Fruit fly (Drosophila melanogaster) whole organism, embryonic: ENCODE measurements around the gene CBP.

Experiments used
- Antp ChIP-seq: fragments of 200-800 bp; sonication (Bioruptor generic); optimal IDR thresholded peaks from 3 replicates; lab custom pipeline; 2016; ENCODE audit warnings: missing biosample characterization, missing genetic modification characterization
- Atf3 ChIP-seq: fragments of 200-800 bp; sonication (Bioruptor generic); optimal IDR thresholded peaks from 3 replicates; lab custom pipeline; 2016; ENCODE audit warnings: missing biosample characterization, missing genetic modification characterization
- Awh ChIP-seq: fragments of 200-800 bp; sonication (Bioruptor generic); IDR thresholded peaks from 2 replicates; pipeline ENCODE4, ENCODE4 v1.3.6; 2022; ENCODE audit warnings: missing biosample characterization, missing genetic modification characterization
- Bdp1 ChIP-seq: fragments of 200-800 bp; sonication (Bioruptor generic); optimal IDR thresholded peaks from 3 replicates; lab custom pipeline; 2016; ENCODE audit warnings: missing biosample characterization, missing genetic modification characterization
- CG11085 ChIP-seq: fragments of 200-800 bp; sonication (Bioruptor generic); IDR thresholded peaks from 2 replicates; pipeline ENCODE4 v1.3.6; 2022; ENCODE audit warnings: missing biosample characterization, missing genetic modification characterization
- CG11695 ChIP-seq: fragments of 200-800 bp; sonication (Bioruptor generic); IDR thresholded peaks from 3 replicates; pipeline ENCODE4 v1.3.6; 2022; ENCODE audit warnings: missing biosample characterization, missing genetic modification characterization
- CG11696 ChIP-seq: fragments of 200-800 bp; sonication (Bioruptor generic); IDR thresholded peaks from 2 replicates; pipeline ENCODE4 v1.3.6; 2022; ENCODE audit warnings: missing biosample characterization, missing genetic modification characterization
- CG12769 ChIP-seq: fragments of 200-800 bp; sonication (Bioruptor generic); optimal IDR thresholded peaks from 2 replicates; lab custom pipeline; 2019; ENCODE audit warnings: missing biosample characterization, mild to moderate bottlenecking, missing genetic modification characterization, moderate library complexity
- CG13424 ChIP-seq: fragments of 200-800 bp; sonication (Bioruptor generic); optimal IDR thresholded peaks from 2 replicates; lab custom pipeline; 2019; ENCODE audit warnings: missing biosample characterization, mild to moderate bottlenecking, missing genetic modification characterization, moderate library complexity
- CG18476 ChIP-seq: fragments of 200-800 bp; sonication (Bioruptor generic); optimal IDR thresholded peaks from 2 replicates; lab custom pipeline; 2016; ENCODE audit warnings: missing biosample characterization, mild to moderate bottlenecking, missing genetic modification characterization
- CG2120 ChIP-seq: fragments of 200-800 bp; sonication (Bioruptor generic); optimal IDR thresholded peaks from 3 replicates; lab custom pipeline; 2016; ENCODE audit warnings: missing biosample characterization, missing genetic modification characterization
- CG2712 ChIP-seq: fragments of 200-800 bp; optimal IDR thresholded peaks from 3 replicates; lab custom pipeline; 2019; ENCODE audit warnings: missing biosample characterization, mild to moderate bottlenecking, missing genetic modification characterization, moderate library complexity
- CG30403 ChIP-seq: fragments of 200-800 bp; sonication (Bioruptor generic); optimal IDR thresholded peaks from 3 replicates; lab custom pipeline; 2016; ENCODE audit warnings: missing biosample characterization, missing genetic modification characterization
- CG31365 ChIP-seq: fragments of 200-800 bp; sonication (Bioruptor generic); optimal IDR thresholded peaks from 2 replicates; lab custom pipeline; 2018; ENCODE audit warnings: missing biosample characterization, mild to moderate bottlenecking, missing genetic modification characterization
- CG5245 ChIP-seq: fragments of 200-800 bp; sonication (Bioruptor generic); optimal IDR thresholded peaks from 3 replicates; lab custom pipeline; 2016; ENCODE audit warnings: missing biosample characterization, missing genetic modification characterization
- CG6175 ChIP-seq: fragments of 200-800 bp; sonication (Bioruptor generic); IDR thresholded peaks from 3 replicates; pipeline ENCODE4 v1.3.6; 2022; ENCODE audit warnings: missing biosample characterization, missing genetic modification characterization
- CG6654 ChIP-seq: fragments of 200-800 bp; sonication (Bioruptor generic); optimal IDR thresholded peaks from 2 replicates; lab custom pipeline; 2017; ENCODE audit warnings: missing biosample characterization, mild to moderate bottlenecking, missing genetic modification characterization
- CG8478 ChIP-seq: fragments of >200 bp; optimal IDR thresholded peaks from 2 replicates; lab custom pipeline; 2018
- Dip3 ChIP-seq: fragments of 200-800 bp; sonication (Bioruptor generic); optimal IDR thresholded peaks from 3 replicates; lab custom pipeline; 2016; ENCODE audit warnings: missing biosample characterization, missing genetic modification characterization
- E2f1 ChIP-seq: fragments of 200-800 bp; sonication (Bioruptor generic); IDR thresholded peaks from 2 replicates; pipeline ENCODE4 v1.3.6; 2022; ENCODE audit warnings: missing biosample characterization, missing genetic modification characterization
- Fer1 ChIP-seq: fragments of 200-800 bp; sonication (Bioruptor generic); optimal IDR thresholded peaks from 2 replicates; lab custom pipeline; 2017; ENCODE audit warnings: missing biosample characterization, mild to moderate bottlenecking, missing genetic modification characterization
- Gsc ChIP-seq: fragments of 200-800 bp; sonication (Bioruptor generic); IDR thresholded peaks from 2 replicates; pipeline ENCODE4 v1.3.6; 2022; ENCODE audit warnings: missing biosample characterization, missing genetic modification characterization
- Gug ChIP-seq: fragments of 200-800 bp; sonication (Bioruptor generic); IDR thresholded peaks from 4 replicates; pipeline ENCODE4 v1.3.6; 2022; ENCODE audit warnings: missing biosample characterization, missing genetic modification characterization
- H15 ChIP-seq: fragments of 200-800 bp; sonication (Bioruptor generic); IDR thresholded peaks from 3 replicates; pipeline ENCODE4 v1.3.6; 2022; ENCODE audit warnings: missing biosample characterization, missing genetic modification characterization
- Hey ChIP-seq: fragments of 200-800 bp; sonication (Bioruptor generic); optimal IDR thresholded peaks from 3 replicates; lab custom pipeline; 2018; ENCODE audit warnings: missing biosample characterization, mild to moderate bottlenecking, missing genetic modification characterization
- Hsf ChIP-seq: fragments of 200-800 bp; sonication (Bioruptor generic); optimal IDR thresholded peaks from 3 replicates; lab custom pipeline; 2016; ENCODE audit warnings: missing biosample characterization, missing genetic modification characterization
- Lpt ChIP-seq: fragments of >200 bp; optimal IDR thresholded peaks from 2 replicates; lab custom pipeline; 2018; ENCODE audit warnings: missing biosample characterization, missing genetic modification characterization
- MBD-R2 ChIP-seq: fragments of 200-800 bp; sonication (Bioruptor generic); IDR thresholded peaks from 2 replicates; pipeline ENCODE4 v1.3.6; 2022; ENCODE audit warnings: missing biosample characterization, missing genetic modification characterization
- Mad ChIP-seq: fragments of 200-800 bp; sonication (Bioruptor generic); optimal IDR thresholded peaks from 2 replicates; lab custom pipeline; 2016; ENCODE audit warnings: missing biosample characterization, missing genetic modification characterization
- Mes4 ChIP-seq: fragments of 200-800 bp; sonication (Bioruptor generic); optimal IDR thresholded peaks from 2 replicates; lab custom pipeline; 2016; ENCODE audit warnings: missing biosample characterization, missing genetic modification characterization
- Mrtf ChIP-seq: fragments of 200-800 bp; sonication (Bioruptor generic); IDR thresholded peaks from 3 replicates; pipeline ENCODE4 v1.3.6; 2022; ENCODE audit warnings: missing biosample characterization, missing genetic modification characterization
- PHDP ChIP-seq: fragments of 200-800 bp; sonication (Bioruptor generic); optimal IDR thresholded peaks from 3 replicates; lab custom pipeline; 2018; ENCODE audit warnings: missing biosample characterization, mild to moderate bottlenecking, missing genetic modification characterization, moderate library complexity
- Rfx ChIP-seq: fragments of 200-800 bp; sonication (Bioruptor generic); IDR thresholded peaks from 2 replicates; pipeline ENCODE4 v1.3.6; 2022; ENCODE audit warnings: missing biosample characterization, missing genetic modification characterization
- Taf1 ChIP-seq: fragments of 200-800 bp; sonication (Bioruptor generic); IDR thresholded peaks from 2 replicates; pipeline ENCODE4 v1.3.6; 2022; ENCODE audit warnings: missing biosample characterization, missing genetic modification characterization
- abd-A ChIP-seq: fragments of 200-800 bp; sonication (Bioruptor generic); optimal IDR thresholded peaks from 3 replicates; lab custom pipeline; 2019; ENCODE audit warnings: missing biosample characterization, mild to moderate bottlenecking, missing genetic modification characterization, moderate library complexity
- al ChIP-seq: fragments of 200-800 bp; sonication (Bioruptor generic); IDR thresholded peaks from 2 replicates; pipeline ENCODE4 v1.3.6; 2022; ENCODE audit warnings: missing biosample characterization, missing genetic modification characterization
- ara ChIP-seq: fragments of 200-800 bp; sonication (Bioruptor generic); IDR thresholded peaks from 2 replicates; pipeline ENCODE4 v1.3.6; 2022; ENCODE audit warnings: missing biosample characterization, missing genetic modification characterization
- ase ChIP-seq: fragments of 200-800 bp; sonication (Bioruptor generic); IDR thresholded peaks from 3 replicates; pipeline ENCODE4 v1.3.6; 2022; ENCODE audit warnings: missing biosample characterization, missing genetic modification characterization
- az2 ChIP-seq: fragments of 200-800 bp; sonication (Bioruptor generic); optimal IDR thresholded peaks from 3 replicates; lab custom pipeline; 2016; ENCODE audit warnings: missing biosample characterization, missing genetic modification characterization
- dpn ChIP-seq, 2 experiments: fragments of 200-800 bp; sonication (Bioruptor generic); optimal IDR thresholded peaks; 3 replicates each; lab custom pipeline; 2016; ENCODE audit warnings: missing biosample characterization in 2 of 2, missing genetic modification characterization in 2 of 2
- ewg ChIP-seq: fragments of 200-800 bp; sonication (Bioruptor generic); optimal IDR thresholded peaks from 3 replicates; lab custom pipeline; 2017; ENCODE audit warnings: mild to moderate bottlenecking, missing biosample characterization, missing genetic modification reagents, missing genetic modification characterization
- fd3F ChIP-seq: fragments of 200-800 bp; sonication (Bioruptor generic); optimal IDR thresholded peaks from 2 replicates; lab custom pipeline; 2018; ENCODE audit warnings: missing biosample characterization, mild to moderate bottlenecking, missing genetic modification characterization, moderate library complexity
- fd64A ChIP-seq: fragments of 200-800 bp; sonication (Bioruptor generic); optimal IDR thresholded peaks from 3 replicates; lab custom pipeline; 2018; ENCODE audit warnings: missing biosample characterization, mild to moderate bottlenecking, missing genetic modification characterization
- her ChIP-seq: fragments of 200-800 bp; sonication (Bioruptor generic); optimal IDR thresholded peaks from 2 replicates; lab custom pipeline; 2016; ENCODE audit warnings: missing biosample characterization, missing genetic modification characterization
- luna ChIP-seq: fragments of 200-800 bp; sonication (Bioruptor generic); optimal IDR thresholded peaks from 2 replicates; lab custom pipeline; 2016; ENCODE audit warnings: missing biosample characterization, missing genetic modification characterization
- mirr ChIP-seq: fragments of 200-800 bp; sonication (Bioruptor generic); optimal IDR thresholded peaks from 3 replicates; lab custom pipeline; 2018; ENCODE audit warnings: missing biosample characterization, mild to moderate bottlenecking, missing genetic modification characterization
- pho ChIP-seq: fragments of 200-800 bp; sonication (Bioruptor generic); optimal IDR thresholded peaks from 2 replicates; lab custom pipeline; 2016; ENCODE audit warnings: missing biosample characterization, missing genetic modification characterization
- rib ChIP-seq: fragments of 200-800 bp; sonication (Bioruptor generic); IDR thresholded peaks from 2 replicates; pipeline ENCODE4 v1.3.6; 2022; ENCODE audit warnings: missing biosample characterization, missing genetic modification characterization
- sc ChIP-seq, 3 experiments: fragments of >200 bp in 2 of 3; fragments of 200-800 bp in 1 of 3; sonication (Bioruptor generic) in 1 of 3; optimal IDR thresholded peaks; 2 replicates in 2 of 3; 3 replicates in 1 of 3; lab custom pipeline; 2017; ENCODE audit warnings: mild to moderate bottlenecking in 1 of 3, missing biosample characterization in 1 of 3, missing genetic modification characterization in 1 of 3, missing genetic modification reagents in 1 of 3
- slp2 ChIP-seq: fragments of 200-800 bp; sonication (Bioruptor generic); optimal IDR thresholded peaks from 2 replicates; lab custom pipeline; 2016; ENCODE audit warnings: missing biosample characterization, missing genetic modification characterization
- tx ChIP-seq: fragments of 200-800 bp; sonication (Bioruptor generic); optimal IDR thresholded peaks from 2 replicates; lab custom pipeline; 2016; ENCODE audit warnings: missing biosample characterization, missing genetic modification characterization

The CBP gene

dm6 chrX:7293133-7293873 lies 43.8 kb upstream of the CBP start (continued):
- TF ChIP-seq CG2712 (peak; percentile 87), Hey (tag; lab: Kevin White, UChicago) (no peak), luna (GFP tag; lab: Kevin White, UChicago) (no peak), Dip3 (GFP tag; lab: Kevin White, UChicago) (no peak), Lpt (GFP tag; lab: Kevin White, UChicago) (peak; percentile 21), CG2120 (GFP tag; lab: Kevin White, UChicago) (peak; percentile 1), CG5245 (GFP tag; lab: Kevin White, UChicago) (peak; percentile 80), Rfx (GFP tag; lab: Robert Waterston, UW) (peak; percentile 34; the same call in 1 of the 2 replicates), al (GFP tag; lab: Robert Waterston, UW) (0 out of 2 replicates have a peak, but pooled peaks have one; percentile 11), CG6175 (GFP tag; lab: Robert Waterston, UW) (no peak; the same call in 2 of the 3 replicates), CG11085 (GFP tag; lab: Robert Waterston, UW) (no peak), sc (optimal IDR thresholded peaks at IDR 0.05; lab: Kevin White, UChicago) (no peak), sc (GFP tag; optimal IDR thresholded peaks at IDR 0.05; lab: Kevin White, UChicago) (peak; percentile 72), CG8478 (lab: Kevin White, UChicago) (peak; percentile 6), E2f1 (GFP tag; lab: Robert Waterston, UW) (peak; percentile 79), Gsc (GFP tag; lab: Robert Waterston, UW) (peak; percentile 85), Atf3 (GFP tag; lab: Kevin White, UChicago) (peak; percentile 77), CG12769 (tag; lab: Kevin White, UChicago) (peak; percentile 62), Fer1 (GFP tag; lab: Kevin White, UChicago) (peak; percentile 19), Mes4 (GFP tag; lab: Kevin White, UChicago) (peak; percentile 73), Awh (GFP tag; lab: Robert Waterston, UW) (peak; percentile 89), MBD-R2 (GFP tag; lab: Robert Waterston, UW) (no peak), CG31365 (peak; percentile 48), az2 (GFP tag; lab: Kevin White, UChicago) (peak; percentile 76), her (GFP tag; lab: Kevin White, UChicago) (peak; percentile 63), Antp (GFP tag; lab: Kevin White, UChicago) (peak; percentile 83), PHDP (tag; lab: Kevin White, UChicago) (peak; percentile 79), fd64A (peak; percentile 56), mirr (GFP tag; lab: Kevin White, UChicago) (no peak), CG30403 (GFP tag; lab: Kevin White, UChicago) (peak; percentile 77), CG11696 (GFP tag; lab: Robert Waterston, UW) (peak; percentile 47; the same call in 1 of the 2 replicates), ase (GFP tag; lab: Robert Waterston, UW) (peak; percentile 78), Bdp1 (GFP tag; lab: Kevin White, UChicago) (peak; percentile 58), fd3F (peak; percentile 24), CG6654 (GFP tag; lab: Kevin White, UChicago) (peak; percentile 67), Hsf (GFP tag; lab: Kevin White, UChicago) (peak; percentile 80), slp2 (GFP tag; lab: Kevin White, UChicago) (peak; percentile 77), tx (GFP tag; lab: Kevin White, UChicago) (peak; percentile 61), pho (peak; percentile 31), abd-A (tag; lab: Kevin White, UChicago) (no peak), Mad (peak; percentile 73), dpn (GFP tag; optimal IDR thresholded peaks at IDR 0.05; lab: Kevin White, UChicago) (peak; percentile 74 to 82), CG13424 (tag; lab: Kevin White, UChicago) (peak; percentile 85), Taf1 (GFP tag; lab: Robert Waterston, UW) (no peak), Gug (GFP tag; lab: Robert Waterston, UW) (peak; percentile 90), ara (peak; percentile 94), Mrtf (peak; percentile 84), ewg (GFP tag; lab: Kevin White, UChicago) (peak; percentile 75), CG18476 (GFP tag; lab: Kevin White, UChicago) (peak; percentile 48), H15 (GFP tag; lab: Robert Waterston, UW) (peak; percentile 83), CG11695 (peak; percentile 70), rib (no peak)
